Fruit fly (Drosophila melanogaster) whole organism, larva: ENCODE data around the gene CtBP.

ENCODE experiments used
- noc ChIP-seq: fragments of 200-800 bp; sonication (Bioruptor generic); optimal IDR thresholded peaks from 3 replicates; lab custom pipeline; 2019; ENCODE audit warnings: missing biosample characterization, mild to moderate bottlenecking, missing genetic modification characterization, moderate library complexity

The CtBP gene

DNA sequence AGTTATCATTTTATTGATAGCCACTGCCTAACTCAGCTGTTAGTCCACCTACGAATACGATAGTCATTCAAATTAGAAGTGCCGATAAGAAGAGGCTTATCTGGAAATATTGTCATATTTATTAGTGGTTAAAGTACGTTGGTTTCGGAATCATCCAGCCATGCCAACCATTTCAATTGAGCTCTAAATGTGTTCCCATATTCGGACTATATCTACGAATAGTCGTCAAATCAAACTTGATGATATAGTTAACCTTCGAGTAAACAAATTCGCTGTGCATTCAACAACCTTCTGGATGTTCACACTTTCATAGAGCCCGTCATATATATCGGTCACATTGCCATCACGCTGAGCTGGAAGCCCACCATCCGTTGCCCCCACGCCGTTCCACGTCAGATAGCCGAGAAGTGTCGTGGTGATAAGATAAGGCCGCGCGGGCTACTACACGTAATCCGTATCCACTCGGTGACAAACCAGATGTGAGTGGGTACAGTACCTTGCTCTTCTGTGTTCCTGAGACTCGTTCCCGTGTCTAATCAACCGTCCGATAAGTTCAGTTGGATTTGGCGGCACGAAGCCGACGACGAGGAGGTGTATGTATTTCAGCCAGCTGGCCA lies 6.9 kb downstream of the CtBP start:
- peak; percentile 45 for TF ChIP-seq noc (tag; lab: Kevin White, UChicago)

DNA sequence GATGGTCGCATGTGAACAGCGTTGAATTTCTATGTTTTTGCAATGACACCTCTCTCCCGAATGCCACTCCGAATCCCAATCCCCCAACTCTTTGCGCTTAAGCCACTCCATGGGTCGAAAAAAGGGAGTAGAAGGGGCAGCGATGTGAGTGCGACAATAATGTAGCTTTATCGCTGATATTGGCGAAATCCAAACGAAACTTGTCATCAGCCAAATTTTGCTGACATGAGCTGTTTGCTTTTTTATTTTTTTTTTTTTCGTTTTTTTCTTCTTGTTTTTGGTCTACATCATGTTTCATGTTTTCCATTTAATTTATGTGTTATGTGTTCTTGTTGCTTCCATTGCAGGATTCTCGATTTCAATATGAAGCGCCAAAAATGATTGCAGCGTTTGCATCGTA lies 7.5 kb downstream of the CtBP start:
- TF ChIP-seq noc (tag; lab: Kevin White, UChicago): no peak

DNA sequence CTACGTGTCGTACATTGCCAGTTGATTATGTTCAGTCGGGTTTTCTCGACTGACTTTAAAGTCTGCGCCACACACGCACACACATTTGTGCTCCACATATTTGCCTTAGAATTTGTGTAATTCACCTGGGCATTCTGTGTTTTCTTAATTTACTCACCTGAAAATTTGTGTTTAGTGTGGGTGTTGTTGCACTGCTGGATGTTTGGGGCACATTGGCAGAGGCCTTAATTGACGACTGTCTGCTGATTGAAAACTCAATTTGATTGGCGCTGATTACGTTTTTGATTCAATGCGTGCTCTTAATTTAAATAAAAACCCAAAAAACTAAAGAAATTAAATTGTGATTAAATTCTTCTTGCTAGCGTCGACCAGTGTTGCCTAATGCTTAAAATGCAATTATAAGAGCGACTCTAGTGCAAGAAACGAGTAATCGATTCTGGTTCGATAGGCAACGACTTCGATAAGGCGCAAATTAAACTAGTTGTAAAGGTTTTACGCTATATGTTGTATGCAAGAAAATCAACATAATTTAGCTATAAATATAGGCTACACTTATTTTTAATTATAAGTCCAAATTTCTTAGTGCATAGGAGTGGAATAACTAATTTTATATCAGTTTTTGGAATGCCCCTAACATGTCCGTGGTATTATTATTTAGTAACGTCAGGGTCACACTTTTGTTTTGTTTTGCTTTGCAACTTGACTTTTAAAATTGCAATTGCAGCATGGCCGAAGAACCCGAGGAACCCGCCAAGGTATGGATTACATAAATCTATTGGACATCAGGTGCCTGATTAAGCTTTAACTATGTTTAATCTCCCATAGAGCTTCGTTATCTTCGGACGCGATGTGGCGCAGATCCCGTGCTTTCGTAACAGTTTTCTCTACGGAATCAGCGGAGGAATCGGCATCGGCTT lies 19.1 kb downstream of the CtBP start, which contains the start of the genes CG46281 and CG46280:
TSS of gene CG46281 (minus strand) at position 51 of the 917 bp plus-strand sequence.
TSS of gene CG46280 (minus strand) at position 403 of the 917 bp plus-strand sequence.
- TF ChIP-seq noc (tag; lab: Kevin White, UChicago): no peak

DNA sequence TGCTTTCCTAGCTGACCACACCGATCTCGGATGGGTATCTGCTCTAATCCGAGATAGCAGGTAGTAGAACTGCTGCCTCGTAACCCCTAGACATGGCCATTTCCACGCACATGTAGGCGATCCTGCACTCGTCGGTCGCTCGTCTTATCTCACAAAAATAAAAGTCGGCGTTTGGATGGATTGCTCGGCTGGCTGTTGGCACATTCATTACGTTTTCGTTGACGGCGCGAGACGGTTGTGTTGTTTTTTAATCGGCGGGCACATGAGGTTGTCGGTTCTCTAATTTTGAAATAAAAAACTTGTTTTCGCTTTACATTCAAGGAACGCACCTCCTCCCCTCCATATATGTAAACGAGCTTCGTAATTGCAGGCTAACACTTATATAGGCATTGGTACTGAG lies 20.9 kb downstream of the CtBP start, which contains the start of gene ry:
TSS of gene ry (plus strand) at position 206 of the 400 bp plus-strand sequence.
- TF ChIP-seq noc (tag; lab: Kevin White, UChicago): no peak

DNA sequence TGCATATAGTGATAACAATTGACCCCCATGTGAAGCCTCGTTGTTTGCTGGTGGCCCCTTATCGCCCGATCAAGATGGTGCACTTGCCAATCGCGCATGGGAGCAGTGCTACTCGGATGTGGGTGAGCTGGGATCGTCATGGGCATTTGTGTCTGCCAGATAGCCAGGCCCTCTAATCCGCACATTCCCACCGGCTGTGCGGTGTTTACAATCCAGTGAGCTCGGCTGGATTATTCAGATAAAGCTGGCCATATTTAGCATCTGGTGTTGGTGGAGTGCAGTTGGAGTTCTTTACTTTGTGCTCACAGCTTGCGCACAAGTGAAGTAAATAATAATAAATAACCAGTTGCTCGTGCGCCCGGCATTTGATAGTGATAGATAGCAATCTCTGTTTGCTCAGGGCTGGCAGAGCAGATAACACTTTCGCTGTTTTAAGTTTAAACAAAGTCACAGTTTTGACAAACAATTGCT lies 21.6 kb downstream of the CtBP start:
- peak; percentile 64 for TF ChIP-seq noc (tag; lab: Kevin White, UChicago)

DNA sequence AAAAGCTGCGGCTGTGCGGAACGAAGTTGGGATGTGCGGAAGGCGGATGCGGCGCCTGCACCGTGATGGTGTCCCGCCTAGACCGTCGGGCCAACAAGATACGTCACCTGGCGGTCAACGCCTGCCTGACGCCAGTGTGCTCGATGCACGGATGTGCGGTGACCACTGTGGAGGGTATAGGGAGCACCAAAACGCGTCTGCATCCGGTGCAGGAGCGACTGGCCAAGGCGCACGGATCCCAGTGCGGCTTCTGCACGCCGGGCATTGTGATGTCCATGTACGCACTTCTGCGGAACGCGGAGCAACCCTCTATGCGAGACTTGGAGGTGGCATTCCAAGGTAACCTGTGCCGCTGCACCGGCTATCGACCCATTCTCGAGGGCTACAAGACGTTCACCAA lies 22.2 kb downstream of the CtBP start:
- TF ChIP-seq noc (tag; lab: Kevin White, UChicago): no peak

DNA sequence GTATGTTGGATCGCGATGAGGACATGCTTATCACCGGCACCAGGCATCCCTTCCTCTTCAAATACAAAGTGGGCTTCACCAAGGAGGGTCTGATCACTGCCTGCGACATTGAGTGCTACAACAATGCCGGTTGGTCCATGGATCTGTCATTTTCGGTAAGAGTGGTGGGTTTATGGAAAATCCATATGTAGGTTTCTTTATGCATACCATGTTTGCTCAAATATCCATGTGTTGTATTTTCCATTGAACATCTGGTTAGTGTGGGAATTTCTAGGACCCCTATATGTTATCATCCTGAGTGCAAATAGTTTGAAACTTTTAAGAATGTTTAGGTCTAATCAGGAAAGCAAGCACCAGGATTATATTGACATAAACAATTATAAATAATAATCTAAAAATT lies 24.6 kb downstream of the CtBP start:
- no peak for TF ChIP-seq noc (tag; lab: Kevin White, UChicago)

DNA sequence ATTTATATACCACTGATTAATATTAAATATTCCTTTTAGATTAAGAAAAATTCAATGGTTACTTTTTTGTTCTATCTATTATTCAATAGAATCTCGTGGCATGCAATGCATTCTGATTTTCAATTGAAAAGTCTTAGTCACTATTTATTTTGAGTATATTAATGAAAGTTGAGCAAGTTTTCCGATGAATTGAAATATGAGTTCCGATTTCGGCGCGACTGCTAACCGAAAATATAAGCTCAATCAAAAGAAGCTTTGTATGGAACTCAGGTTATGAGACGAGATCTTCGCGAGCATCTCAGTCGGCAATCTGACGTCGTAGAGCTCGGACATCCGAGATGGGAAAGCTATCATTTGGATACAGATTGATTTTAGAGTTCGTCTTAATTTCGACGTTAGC lies 26.6 kb downstream of the CtBP start, which contains the start of gene CG11668:
TSS of gene CG11668 (plus strand) at position 301 of the 400 bp plus-strand sequence.
- TF ChIP-seq noc (tag; lab: Kevin White, UChicago): no peak

DNA sequence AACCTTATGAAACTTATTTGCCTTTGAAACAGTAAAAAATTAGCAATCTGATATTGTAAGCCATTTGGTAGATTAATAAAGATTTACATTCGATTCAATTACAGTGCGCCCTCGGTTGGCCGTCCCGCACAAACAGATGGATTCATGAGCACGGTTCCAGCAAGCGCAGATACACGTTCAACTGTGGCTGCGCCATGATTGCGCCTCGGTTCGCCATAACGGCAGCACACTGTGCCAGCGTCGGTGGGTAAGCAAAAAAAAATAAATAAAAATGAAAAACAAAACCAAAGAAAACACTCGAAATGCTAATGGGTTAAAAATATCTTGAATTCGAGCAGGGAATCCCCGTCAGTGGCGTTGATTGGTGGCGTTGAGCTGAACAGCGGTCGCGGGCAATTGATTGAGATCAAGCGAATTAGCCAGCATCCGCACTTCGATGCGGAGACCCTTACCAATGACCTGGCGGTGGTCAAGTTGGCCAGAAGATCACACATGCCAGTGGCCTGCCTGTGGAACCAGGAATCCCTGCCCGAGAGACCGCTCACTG lies 27.7 kb downstream of the CtBP start:
- TF ChIP-seq noc (tag; lab: Kevin White, UChicago): no peak

DNA sequence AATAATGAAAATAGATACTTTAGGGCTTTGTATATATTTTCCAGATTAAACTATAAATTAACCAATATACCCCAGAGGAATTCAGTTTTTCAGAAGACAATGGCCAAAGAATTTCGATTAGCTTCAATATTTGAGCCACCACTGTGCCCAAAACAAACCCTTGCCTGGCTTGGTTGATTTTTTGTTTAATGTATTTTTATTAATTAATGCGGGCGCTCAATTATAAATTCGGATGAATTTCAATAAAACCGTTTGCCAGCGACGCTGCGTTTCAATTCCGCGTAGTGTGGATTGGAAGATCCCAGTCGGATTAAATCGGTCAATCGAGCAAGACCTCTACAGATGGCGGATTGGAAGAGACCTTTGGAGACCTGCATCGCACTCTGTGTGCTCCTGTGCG lies 30.3 kb downstream of the CtBP start, which contains the start of gene CG11670:
TSS of gene CG11670 (plus strand) at position 301 of the 400 bp plus-strand sequence.
- no peak for TF ChIP-seq noc (tag; lab: Kevin White, UChicago)

DNA sequence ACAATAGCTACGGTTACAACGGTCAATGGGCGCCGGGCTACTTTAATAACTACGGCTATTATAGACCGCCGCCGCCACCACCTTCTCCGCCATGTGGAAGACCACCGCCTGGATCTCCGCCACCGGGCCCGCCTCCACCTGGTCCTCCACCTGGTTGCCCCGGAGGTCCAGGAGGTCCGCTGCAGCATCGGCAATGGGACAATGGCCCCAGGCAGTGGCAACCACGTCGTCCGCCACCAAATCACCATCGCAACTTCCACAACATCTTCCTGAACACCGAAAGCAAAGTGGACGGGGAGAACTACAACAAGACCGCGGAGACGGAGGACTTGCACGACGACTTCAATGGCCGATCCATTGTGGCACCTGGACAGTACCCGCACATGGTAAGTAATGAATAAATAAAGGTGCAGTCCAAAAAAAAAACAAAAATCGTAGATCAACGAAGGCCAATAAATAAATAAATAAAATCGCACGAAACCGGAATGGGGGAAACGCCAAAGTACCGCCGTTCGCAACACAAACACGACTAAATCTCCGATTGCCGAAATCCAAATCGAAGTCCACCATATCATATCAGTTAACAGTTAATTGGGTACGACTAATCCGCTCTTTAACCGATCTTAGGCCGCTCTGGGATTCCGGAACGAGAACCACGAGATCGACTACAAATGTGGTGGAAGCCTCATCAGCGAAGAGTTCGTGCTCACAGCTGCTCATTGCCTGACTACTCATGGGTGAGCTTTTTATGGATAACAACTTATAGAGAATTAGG lies 31.0 kb downstream of the CtBP start, which contains the start of gene snk:
TSS of gene snk (minus strand) at position 513 of the 775 bp plus-strand sequence.
- no peak for TF ChIP-seq noc (tag; lab: Kevin White, UChicago)

DNA sequence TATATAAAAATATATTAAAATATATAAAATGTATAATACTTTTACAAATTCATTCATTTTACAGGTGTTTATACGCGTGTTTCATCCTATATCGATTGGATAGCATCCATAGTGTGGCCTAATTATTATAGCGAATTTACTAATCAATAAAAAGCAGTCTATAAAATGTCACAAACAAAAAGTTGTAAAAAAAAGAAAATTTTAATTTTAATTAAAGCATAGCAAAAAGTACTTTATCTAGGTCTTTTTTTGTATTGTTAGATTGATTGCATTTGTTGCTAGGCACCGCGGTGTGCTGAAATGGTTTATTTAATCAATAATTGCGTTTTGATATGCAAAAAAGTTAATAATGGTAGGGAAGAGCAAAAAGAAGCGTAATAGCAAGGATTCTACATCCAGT lies 32.4 kb downstream of the CtBP start, which contains the start of gene CG45122:
TSS of gene CG45122 (plus strand) at position 301 of the 400 bp plus-strand sequence.
- no peak for TF ChIP-seq noc (tag; lab: Kevin White, UChicago)

DNA sequence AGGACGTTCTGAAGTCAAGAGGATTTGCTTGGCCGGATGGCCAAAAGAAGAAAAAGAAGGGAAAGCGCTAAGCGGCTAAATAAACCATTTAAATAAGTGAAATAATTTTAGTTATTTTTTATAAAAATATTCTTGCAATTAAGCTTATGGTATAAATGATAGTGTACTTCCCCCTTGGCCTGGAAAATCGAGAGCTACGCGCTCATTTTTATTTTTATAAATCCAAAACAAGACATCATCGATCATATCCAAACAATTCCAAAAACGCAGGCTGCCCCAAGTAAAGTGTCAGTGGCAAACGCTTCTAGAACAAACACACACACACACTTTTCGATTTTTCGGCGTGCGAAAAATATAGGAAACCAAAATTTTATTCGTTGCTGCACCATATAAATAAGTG lies 33.0 kb downstream of the CtBP start, which contains the start of gene Hsc70-2:
TSS of gene Hsc70-2 (plus strand) at position 301 of the 400 bp plus-strand sequence.
- TF ChIP-seq noc (tag; lab: Kevin White, UChicago): no peak

DNA sequence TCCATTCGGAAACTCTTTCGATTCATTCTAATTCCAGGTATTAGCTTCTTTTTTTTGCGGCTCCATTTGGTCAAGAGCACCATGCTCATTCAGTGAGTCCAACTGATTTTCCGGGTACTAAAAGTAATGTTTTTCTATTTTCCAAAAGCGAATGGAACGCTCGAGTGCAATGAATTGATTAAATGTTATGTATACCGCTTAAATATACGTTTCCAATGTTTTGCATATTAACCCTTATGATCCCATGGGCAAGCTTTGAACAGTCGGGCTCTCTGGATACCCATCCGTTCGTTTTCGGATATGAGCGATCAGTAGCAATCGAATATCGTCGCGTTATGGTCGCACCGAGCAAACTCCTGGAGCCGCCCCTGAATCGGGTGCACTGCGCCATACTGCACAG lies 36.0 kb downstream of the CtBP start, which contains the start of gene CG31157:
TSS of gene CG31157 (plus strand) at position 301 of the 400 bp plus-strand sequence.
- no peak for TF ChIP-seq noc (tag; lab: Kevin White, UChicago)

DNA sequence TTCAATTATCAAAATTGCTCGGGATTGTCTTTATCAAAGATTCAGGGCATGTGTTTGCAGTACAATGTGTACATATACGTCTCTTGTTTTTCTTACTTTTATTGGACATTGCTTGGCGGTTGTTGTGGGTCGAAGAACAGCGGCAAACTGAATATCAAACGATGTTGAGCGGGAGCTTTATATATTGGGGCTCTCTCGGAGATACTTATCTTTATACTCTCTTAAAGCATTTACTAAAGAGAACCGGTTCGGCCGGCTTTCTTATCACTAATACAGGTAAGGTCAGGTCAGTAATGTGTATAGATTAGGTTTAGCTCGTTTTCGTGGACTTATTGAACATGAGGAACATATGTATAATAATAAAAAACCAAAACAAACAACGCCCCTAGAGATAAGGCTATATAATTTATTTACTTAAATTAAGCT lies 39.9 kb downstream of the CtBP start, which contains the start of gene CG7966:
TSS of gene CG7966 (minus strand) at position 156 of the 426 bp plus-strand sequence.
- TF ChIP-seq noc (tag; lab: Kevin White, UChicago): peak; percentile 59
